Worm (Caenorhabditis elegans) whole organism, L4 larva: ENCODE data around the gene clec-22.

Source experiments
- F37D6.2 ChIP-seq: sonication (generic microtip); optimal IDR thresholded peaks from 2 replicates; lab custom pipeline; 2016; ENCODE audit warnings: mild to moderate bottlenecking, missing genetic modification characterization, missing compliant biosample characterization
- R02D3.7 ChIP-seq: fragments of 150-350 bp; sonication (generic microtip); optimal IDR thresholded peaks from 3 replicates; lab custom pipeline; 2014; ENCODE audit warnings: missing biosample characterization, missing genetic modification characterization
- T20F7.1 ChIP-seq: fragments of 200-800 bp; sonication (Bioruptor generic); optimal IDR thresholded peaks from 2 replicates; lab custom pipeline; 2018; ENCODE audit warnings: mild to moderate bottlenecking, missing genetic modification characterization, missing compliant biosample characterization
- Y75B8A.6 ChIP-seq: fragments of 200-800 bp; sonication (Bioruptor generic); IDR thresholded peaks from 2 replicates; pipeline ENCODE4 v1.3.6; 2022; ENCODE audit warnings: missing genetic modification reagents, missing genetic modification characterization, missing compliant biosample characterization
- aly-2 ChIP-seq: sonication (generic microtip); optimal IDR thresholded peaks from 2 replicates; lab custom pipeline; 2018; ENCODE audit warnings: missing biosample characterization, missing genetic modification characterization
- ama-1 ChIP-seq: fragments of 150-350 bp; optimal IDR thresholded peaks from 2 replicates; lab custom pipeline; 2014; ENCODE audit warnings: inconsistent platforms, mixed read lengths
- attf-4 ChIP-seq: sonication (generic microtip); optimal IDR thresholded peaks from 3 replicates; lab custom pipeline; 2017; ENCODE audit warnings: missing biosample characterization, missing genetic modification characterization
- ceh-32 ChIP-seq: sonication (generic microtip); optimal IDR thresholded peaks from 2 replicates; lab custom pipeline; 2016; ENCODE audit warnings: mild to moderate bottlenecking, missing genetic modification characterization, missing compliant biosample characterization; ENCODE audit not compliant: poor library complexity
- ceh-44 ChIP-seq: fragments of 200-800 bp; sonication (Bioruptor generic); IDR thresholded peaks from 2 replicates; pipeline ENCODE4 v1.3.6; 2022; ENCODE audit warnings: missing genetic modification reagents, missing genetic modification characterization, missing compliant biosample characterization
- ceh-62 ChIP-seq: sonication (generic microtip); optimal IDR thresholded peaks from 2 replicates; lab custom pipeline; 2017; ENCODE audit warnings: missing biosample characterization, missing genetic modification characterization
- ceh-82 ChIP-seq: sonication (generic microtip); optimal IDR thresholded peaks from 2 replicates; lab custom pipeline; 2017; ENCODE audit warnings: missing biosample characterization, missing genetic modification characterization
- ctbp-1 ChIP-seq: fragments of 200-800 bp; sonication (Bioruptor generic); IDR thresholded peaks from 2 replicates; pipeline ENCODE4 v1.3.6; 2022; ENCODE audit warnings: missing genetic modification reagents, missing genetic modification characterization, missing compliant biosample characterization
- daf-16 ChIP-seq, 3 experiments: sonication (generic microtip); optimal IDR thresholded peaks; 2 replicates each; lab custom pipeline; 2016 to 2017; ENCODE audit warnings: missing genetic modification characterization in 3 of 3, missing genetic modification reagents in 3 of 3, mild to moderate bottlenecking in 2 of 3, missing compliant biosample characterization in 2 of 3, missing biosample characterization in 1 of 3, moderate library complexity in 1 of 3
- daf-8 ChIP-seq: fragments of 200-800 bp; sonication (Bioruptor generic); IDR thresholded peaks from 2 replicates; pipeline ENCODE4 v1.3.6; 2022; ENCODE audit warnings: missing genetic modification characterization, missing compliant biosample characterization
- dpl-1 ChIP-seq: fragments of 150-350 bp; optimal IDR thresholded peaks from 2 replicates; lab custom pipeline; 2014; ENCODE audit warnings: missing biosample characterization, missing genetic modification reagents, missing genetic modification characterization
- duxl-1 ChIP-seq: sonication (generic microtip); optimal IDR thresholded peaks from 2 replicates; lab custom pipeline; 2016; ENCODE audit warnings: mild to moderate bottlenecking, missing genetic modification characterization, moderate library complexity, missing compliant biosample characterization; ENCODE audit not compliant: poor library complexity
- dve-1 ChIP-seq: sonication (generic microtip); optimal IDR thresholded peaks from 2 replicates; lab custom pipeline; 2017; ENCODE audit warnings: antibody characterized with exemption, mild to moderate bottlenecking, missing genetic modification characterization, missing compliant biosample characterization; ENCODE audit not compliant: insufficient read depth
- egl-43 ChIP-seq: fragments of 200-800 bp; sonication (Bioruptor generic); IDR thresholded peaks from 2 replicates; pipeline ENCODE4 v1.3.6; 2022; ENCODE audit warnings: missing genetic modification reagents, missing genetic modification characterization, missing compliant biosample characterization
- fkh-10 ChIP-seq: fragments of 150-350 bp; optimal IDR thresholded peaks from 2 replicates; lab custom pipeline; 2014; ENCODE audit warnings: missing biosample characterization, missing genetic modification reagents, missing genetic modification characterization
- fos-1 ChIP-seq: fragments of 150-350 bp; optimal IDR thresholded peaks from 2 replicates; lab custom pipeline; 2014; ENCODE audit warnings: missing biosample characterization, missing genetic modification characterization
- gei-8 ChIP-seq: fragments of 200-800 bp; sonication (Bioruptor generic); optimal IDR thresholded peaks from 2 replicates; lab custom pipeline; 2018; ENCODE audit warnings: mild to moderate bottlenecking, missing genetic modification characterization, missing compliant biosample characterization
- hmg-1.1 ChIP-seq: fragments of 200-800 bp; sonication (Bioruptor generic); IDR thresholded peaks from 2 replicates; pipeline ENCODE4 v1.3.6; 2022; ENCODE audit warnings: missing genetic modification reagents, missing genetic modification characterization, missing compliant biosample characterization
- madf-9 ChIP-seq: fragments of 200-800 bp; sonication (Bioruptor generic); conservative IDR thresholded peaks from 2 replicates; pipeline ENCODE4 v1.3.6; 2022; ENCODE audit warnings: missing genetic modification reagents, missing genetic modification characterization, missing compliant biosample characterization
- nhr-102 ChIP-seq: sonication (generic microtip); optimal IDR thresholded peaks from 2 replicates; lab custom pipeline; 2016; ENCODE audit warnings: mild to moderate bottlenecking, missing genetic modification characterization, moderate library complexity, missing compliant biosample characterization
- nhr-111 ChIP-seq: fragments of 200-800 bp; sonication (Bioruptor generic); optimal IDR thresholded peaks from 2 replicates; lab custom pipeline; 2018; ENCODE audit warnings: mild to moderate bottlenecking, missing genetic modification characterization, missing compliant biosample characterization
- nhr-25 ChIP-seq: sonication (generic microtip); optimal IDR thresholded peaks from 2 replicates; lab custom pipeline; 2017; ENCODE audit warnings: missing genetic modification characterization, mild to moderate bottlenecking, missing compliant biosample characterization, antibody characterized with exemption, moderate library complexity, borderline replicate concordance; ENCODE audit not compliant: insufficient read depth
- nhr-28 ChIP-seq: fragments of 150-350 bp; optimal IDR thresholded peaks from 2 replicates; lab custom pipeline; 2014; ENCODE audit warnings: missing biosample characterization, missing genetic modification characterization
- nhr-41 ChIP-seq: fragments of 200-800 bp; sonication (Bioruptor generic); IDR thresholded peaks from 2 replicates; pipeline ENCODE4 v1.3.6; 2022; ENCODE audit warnings: missing genetic modification reagents, missing genetic modification characterization, missing compliant biosample characterization
- nhr-42 ChIP-seq: fragments of 200-800 bp; sonication (Bioruptor generic); IDR thresholded peaks from 2 replicates; pipeline ENCODE4 v1.3.6; 2022; ENCODE audit warnings: missing genetic modification characterization, missing compliant biosample characterization
- rbr-2 ChIP-seq: sonication (generic microtip); optimal IDR thresholded peaks from 2 replicates; lab custom pipeline; 2016; ENCODE audit warnings: missing genotype, missing genetic modification characterization, missing compliant biosample characterization
- saeg-2 ChIP-seq: fragments of 200-800 bp; sonication (Bioruptor generic); IDR thresholded peaks from 2 replicates; pipeline ENCODE4 v1.3.6; 2022; ENCODE audit warnings: missing genetic modification reagents, missing genetic modification characterization, missing compliant biosample characterization
- snpc-1.2 ChIP-seq: fragments of 200-800 bp; sonication (Bioruptor generic); IDR thresholded peaks from 2 replicates; pipeline ENCODE4 v1.3.6; 2022; ENCODE audit warnings: missing genetic modification reagents, missing genetic modification characterization, missing compliant biosample characterization
- snpc-4 ChIP-seq: fragments of 150-350 bp; optimal IDR thresholded peaks from 2 replicates; lab custom pipeline; 2014; ENCODE audit warnings: missing biosample characterization, missing genetic modification characterization
- spr-3 ChIP-seq: fragments of 200-800 bp; sonication (Bioruptor generic); optimal IDR thresholded peaks from 2 replicates; lab custom pipeline; 2018; ENCODE audit warnings: mild to moderate bottlenecking, missing genetic modification characterization, missing compliant biosample characterization
- unc-130 ChIP-seq: sonication (generic microtip); optimal IDR thresholded peaks from 2 replicates; lab custom pipeline; 2016; ENCODE audit warnings: missing genetic modification reagents, missing genetic modification characterization, missing compliant biosample characterization
- unc-39 ChIP-seq: sonication (generic microtip); optimal IDR thresholded peaks from 2 replicates; lab custom pipeline; 2017; ENCODE audit warnings: missing biosample characterization, missing genetic modification characterization
- unc-62 ChIP-seq, 3 experiments: fragments of 150-350 bp in 1 of 3; sonication (generic microtip); optimal IDR thresholded peaks in 2 of 3; peaks in 1 of 3; 1 replicate in 1 of 3; 2 replicates in 2 of 3; lab custom pipeline; 2014 to 2017; ENCODE audit warnings: missing biosample characterization in 3 of 3, missing genetic modification characterization in 3 of 3, missing genetic modification reagents in 3 of 3, missing genotype in 1 of 3
- zag-1 ChIP-seq: fragments of 150-350 bp; optimal IDR thresholded peaks from 2 replicates; lab custom pipeline; 2014; ENCODE audit warnings: missing biosample characterization, missing genetic modification characterization
- zip-11 ChIP-seq: fragments of 200-800 bp; sonication (Bioruptor generic); IDR thresholded peaks from 2 replicates; pipeline ENCODE4 v1.3.6; 2022; ENCODE audit warnings: missing genetic modification characterization, missing compliant biosample characterization
- ztf-7 ChIP-seq: fragments of 150-350 bp; optimal IDR thresholded peaks from 2 replicates; lab custom pipeline; 2014; ENCODE audit warnings: missing biosample characterization, missing genetic modification characterization

clec-22 gene

DNA sequence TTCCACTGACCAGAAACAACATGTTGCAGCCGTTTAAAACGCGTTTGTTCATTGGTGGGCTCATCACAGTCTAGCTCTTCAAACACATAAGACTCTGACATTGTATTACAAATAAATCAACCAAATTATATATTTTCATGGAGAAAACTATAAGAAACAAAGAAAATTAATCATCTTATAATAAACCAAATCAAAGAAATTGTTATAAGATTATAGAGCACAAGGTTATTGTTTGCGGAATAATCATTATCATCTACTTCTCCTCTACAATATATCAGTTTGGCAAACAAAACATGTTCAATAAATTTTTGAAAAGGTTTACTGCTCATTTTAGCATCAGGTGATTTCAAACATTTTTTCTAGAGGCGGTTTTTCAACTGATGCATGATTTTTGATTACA is 3.5 kb downstream of the clec-22 start, which contains the start of the genes clec-32 and clec-24:
clec-32 (minus strand) TSS at position 101 of the 400 bp plus-strand sequence.
clec-24 (plus strand) TSS at position 294 of the 400 bp plus-strand sequence.
- TF ChIP-seq T20F7.1 (GFP tag; lab: Kevin White, UChicago) (no peak), madf-9 (no peak), ceh-82 (tag; lab: Kevin White, UChicago) (no peak), F37D6.2 (tag; lab: Kevin White, UChicago) (no peak), zag-1 (tag; lab: Kevin White, UChicago) (no peak), fos-1 (tag; lab: Kevin White, UChicago) (no peak), hmg-1.1 (GFP tag; lab: Robert Waterston, UW) (no peak), saeg-2 (GFP tag; lab: Robert Waterston, UW) (no peak), nhr-42 (no peak), rbr-2 (tag; lab: Kevin White, UChicago) (no peak), ztf-7 (tag; lab: Kevin White, UChicago) (no peak), unc-130 (GFP tag; lab: Kevin White, UChicago) (no peak), snpc-4 (tag; lab: Kevin White, UChicago) (no peak), unc-39 (no peak), attf-4 (tag; lab: Kevin White, UChicago) (no peak), ctbp-1 (GFP tag; lab: Robert Waterston, UW) (no peak)
- TF ChIP-seq, all 104 proteins: peak for 0

DNA sequence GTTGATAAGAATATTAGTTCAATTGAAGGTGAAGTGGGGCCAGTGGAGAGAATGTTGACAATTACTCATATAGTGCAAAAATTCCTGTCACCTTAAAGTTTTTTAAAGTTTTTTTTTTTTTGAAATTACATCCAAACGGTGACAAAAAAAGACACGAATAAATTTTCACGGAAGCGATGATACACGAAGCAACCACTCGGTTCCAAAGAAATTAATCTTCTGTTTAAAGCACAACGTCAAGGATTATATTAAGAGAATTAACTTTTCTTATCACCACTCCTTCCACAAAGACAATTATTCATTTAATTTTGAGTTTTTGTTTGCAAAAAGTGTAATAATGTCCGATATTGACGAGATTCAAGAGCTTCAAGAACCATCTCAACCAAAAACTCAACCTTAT is 7.2 kb downstream of the clec-22 start, which contains the start of gene clec-28:
clec-28 (plus strand) TSS at position 301 of the 400 bp plus-strand sequence.
- TF ChIP-seq fkh-10 (GFP tag; lab: Kevin White, UChicago) (no peak), nhr-41 (GFP tag; lab: Robert Waterston, UW) (no peak), egl-43 (GFP tag; lab: Robert Waterston, UW) (no peak), duxl-1 (tag; lab: Kevin White, UChicago) (no peak), daf-8 (no peak)

DNA sequence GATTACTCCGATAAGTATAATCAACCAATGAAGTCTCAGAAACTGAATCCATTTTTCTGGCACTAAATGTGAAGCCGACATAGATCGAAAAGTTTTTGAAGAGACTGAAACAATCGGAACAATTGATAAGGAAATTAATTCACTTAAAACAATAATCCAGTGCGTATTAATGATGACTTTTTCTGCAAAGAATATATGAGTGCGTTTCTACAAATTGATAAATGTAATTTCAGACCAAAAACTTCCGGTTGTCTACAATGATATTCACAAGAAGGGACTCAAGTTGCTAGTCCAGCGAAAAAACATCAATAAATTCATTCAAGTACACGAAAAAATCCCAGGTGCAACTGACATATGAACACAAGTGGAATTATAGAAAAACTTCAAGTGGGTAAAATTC is 11.5 kb downstream of the clec-22 start, which contains the start of gene clec-33:
clec-33 (minus strand) TSS at position 101 of the 400 bp plus-strand sequence.
- TF ChIP-seq dpl-1 (GFP tag; lab: Kevin White, UChicago) (no peak), R02D3.7 (tag; lab: Kevin White, UChicago) (no peak), hmg-1.1 (GFP tag; lab: Robert Waterston, UW) (no peak), spr-3 (GFP tag; lab: Kevin White, UChicago) (no peak), zip-11 (no peak), aly-2 (tag; lab: Kevin White, UChicago) (no peak), madf-9 (no peak), ceh-32 (tag; lab: Kevin White, UChicago) (no peak), dve-1 (no peak), nhr-28 (no peak), nhr-102 (no peak), unc-62 (GFP tag; optimal IDR thresholded peaks at IDR 0.05 in 1 of 2; lab: Kevin White, UChicago) (no peak), unc-62 (tag; optimal IDR thresholded peaks at IDR 0.05; lab: Kevin White, UChicago) (no peak), ama-1 (lab: Kevin White, UChicago) (no peak), Y75B8A.6 (GFP tag; lab: Robert Waterston, UW) (no peak), nhr-25 (tag; lab: Kevin White, UChicago) (no peak), duxl-1 (tag; lab: Kevin White, UChicago) (no peak)

DNA sequence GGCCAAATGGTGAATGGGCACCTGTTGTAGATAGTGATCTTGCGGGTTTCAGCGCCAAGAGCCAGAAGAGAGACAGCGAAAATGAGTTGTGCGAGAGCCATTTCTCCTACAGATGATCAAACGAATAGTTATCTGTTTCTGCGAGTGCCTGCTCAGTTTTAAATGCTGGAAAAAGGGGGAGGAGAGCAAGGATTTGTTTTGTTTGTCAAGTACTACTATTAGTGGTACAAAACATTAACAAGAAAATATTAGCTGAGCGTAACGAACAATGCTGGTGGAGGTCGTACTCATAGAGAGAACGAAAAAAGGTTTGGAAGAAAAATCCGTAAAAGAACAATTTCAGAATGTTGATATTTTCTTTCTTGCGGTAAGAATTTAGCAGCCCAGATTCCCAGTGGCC is 13.2 kb downstream of the clec-22 start, which contains the start of gene thn-4:
thn-4 (minus strand) TSS at position 101 of the 400 bp plus-strand sequence.
- no peak for TF ChIP-seq gei-8 (GFP tag; lab: Kevin White, UChicago)
- no peak for TF ChIP-seq ceh-44 (GFP tag; lab: Robert Waterston, UW)
- no peak for TF ChIP-seq snpc-4 (tag; lab: Kevin White, UChicago)
- TF ChIP-seq snpc-1.2 (GFP tag; lab: Robert Waterston, UW): no peak
- no peak for TF ChIP-seq daf-16 (GFP tag; optimal IDR thresholded peaks at IDR 0.05; lab: Kevin White, UChicago)
- no peak for TF ChIP-seq daf-16 (tag; optimal IDR thresholded peaks at IDR 0.05; lab: Kevin White, UChicago)
- no peak for TF ChIP-seq F37D6.2 (tag; lab: Kevin White, UChicago)
- no peak for TF ChIP-seq ceh-62 (tag; lab: Kevin White, UChicago)
- TF ChIP-seq nhr-111 (GFP tag; lab: Kevin White, UChicago): no peak
